Worm (Caenorhabditis elegans) whole organism, L4 larva: ENCODE results near the gene zip-3.
A peak's percentile ranks its signal among the peaks of the same experiment; 100 is the strongest.

Source experiments
- F10B5.3 ChIP-seq: sonication (generic microtip); optimal IDR thresholded peaks from 2 replicates; lab custom pipeline; 2016; ENCODE audit warnings: mild to moderate bottlenecking, missing genetic modification characterization, missing compliant biosample characterization
- T26A8.4 ChIP-seq: fragments of 200-800 bp; sonication (Bioruptor generic); IDR thresholded peaks from 2 replicates; pipeline ENCODE4 v1.3.6; 2022; ENCODE audit warnings: missing genetic modification characterization, missing compliant biosample characterization
- Y48G9A.11 ChIP-seq: fragments of 200-800 bp; sonication (Bioruptor generic); IDR thresholded peaks from 2 replicates; pipeline ENCODE4 v1.3.6; 2022; ENCODE audit warnings: missing genetic modification reagents, missing genetic modification characterization, missing compliant biosample characterization
- Y5F2A.4 ChIP-seq: fragments of 200-800 bp; sonication (Bioruptor generic); optimal IDR thresholded peaks from 2 replicates; lab custom pipeline; 2018; ENCODE audit warnings: mild to moderate bottlenecking, missing genetic modification characterization, missing compliant biosample characterization
- aha-1 ChIP-seq: fragments of 150-350 bp; peaks from one replicate; lab custom pipeline; 2014; ENCODE audit warnings: missing biosample characterization, missing genetic modification characterization
- cey-2 ChIP-seq: sonication (generic microtip); optimal IDR thresholded peaks from 3 replicates; lab custom pipeline; 2017; ENCODE audit warnings: missing genetic modification characterization, mild to moderate bottlenecking, missing compliant biosample characterization, antibody characterized with exemption, borderline replicate concordance; ENCODE audit not compliant: insufficient read depth
- daf-16 ChIP-seq, 3 experiments: sonication (generic microtip); optimal IDR thresholded peaks; 2 replicates each; lab custom pipeline; 2016 to 2017; ENCODE audit warnings: missing genetic modification characterization in 3 of 3, missing genetic modification reagents in 3 of 3, mild to moderate bottlenecking in 2 of 3, missing compliant biosample characterization in 2 of 3, missing biosample characterization in 1 of 3, moderate library complexity in 1 of 3
- dmd-6 ChIP-seq: fragments of 200-800 bp; sonication (Bioruptor generic); IDR thresholded peaks from 2 replicates; pipeline ENCODE4 v1.3.6; 2022; ENCODE audit warnings: missing genetic modification reagents, missing genetic modification characterization, missing compliant biosample characterization
- dpl-1 ChIP-seq: fragments of 150-350 bp; optimal IDR thresholded peaks from 2 replicates; lab custom pipeline; 2014; ENCODE audit warnings: missing biosample characterization, missing genetic modification reagents, missing genetic modification characterization
- dve-1 ChIP-seq: sonication (generic microtip); optimal IDR thresholded peaks from 2 replicates; lab custom pipeline; 2017; ENCODE audit warnings: antibody characterized with exemption, mild to moderate bottlenecking, missing genetic modification characterization, missing compliant biosample characterization; ENCODE audit not compliant: insufficient read depth
- egl-43 ChIP-seq: fragments of 200-800 bp; sonication (Bioruptor generic); IDR thresholded peaks from 2 replicates; pipeline ENCODE4 v1.3.6; 2022; ENCODE audit warnings: missing genetic modification reagents, missing genetic modification characterization, missing compliant biosample characterization
- hif-1 ChIP-seq, 2 experiments: sonication (generic microtip); optimal IDR thresholded peaks; 2 replicates each; lab custom pipeline; 2016 to 2017; ENCODE audit warnings: missing compliant biosample characterization in 2 of 2, missing genetic modification characterization in 2 of 2, missing genetic modification reagents in 2 of 2, missing genotype in 2 of 2, mild to moderate bottlenecking in 1 of 2
- hlh-11 ChIP-seq: fragments of 200-800 bp; sonication (Bioruptor generic); optimal IDR thresholded peaks from 2 replicates; lab custom pipeline; 2018; ENCODE audit warnings: mild to moderate bottlenecking, missing genetic modification characterization, missing compliant biosample characterization
- hlh-30 ChIP-seq: sonication (generic microtip); optimal IDR thresholded peaks from 2 replicates; lab custom pipeline; 2017; ENCODE audit warnings: antibody characterized with exemption, mild to moderate bottlenecking, missing genetic modification characterization, missing compliant biosample characterization; ENCODE audit not compliant: insufficient read depth
- jun-1 ChIP-seq: fragments of 150-350 bp; optimal IDR thresholded peaks from 2 replicates; lab custom pipeline; 2014; ENCODE audit warnings: missing biosample characterization, missing genetic modification reagents, missing genetic modification characterization
- lin-1 ChIP-seq: fragments of 200-800 bp; sonication (Bioruptor generic); IDR thresholded peaks from 2 replicates; pipeline ENCODE4 v1.3.6; 2022; ENCODE audit warnings: missing genetic modification reagents, missing genetic modification characterization, missing compliant biosample characterization
- lir-3 ChIP-seq: sonication (generic microtip); optimal IDR thresholded peaks from 2 replicates; lab custom pipeline; 2016; ENCODE audit warnings: mild to moderate bottlenecking, missing genetic modification characterization, missing compliant biosample characterization
- lsy-2 ChIP-seq, 2 experiments: fragments of 150-350 bp in 1 of 2; sonication (generic microtip) in 1 of 2; optimal IDR thresholded peaks; 2 replicates each; lab custom pipeline; 2014 to 2017; ENCODE audit warnings: missing biosample characterization in 2 of 2, missing genetic modification characterization in 2 of 2
- madf-9 ChIP-seq: fragments of 200-800 bp; sonication (Bioruptor generic); conservative IDR thresholded peaks from 2 replicates; pipeline ENCODE4 v1.3.6; 2022; ENCODE audit warnings: missing genetic modification reagents, missing genetic modification characterization, missing compliant biosample characterization
- mdl-1 ChIP-seq, 2 experiments: fragments of 150-350 bp in 1 of 2; sonication (generic microtip) in 1 of 2; optimal IDR thresholded peaks; 2 replicates each; lab custom pipeline; 2014 to 2017; ENCODE audit warnings: missing biosample characterization in 2 of 2, missing genetic modification characterization in 2 of 2
- mdt-29 ChIP-seq: fragments of 200-800 bp; sonication (Bioruptor generic); IDR thresholded peaks from 2 replicates; pipeline ENCODE4 v1.3.6; 2022; ENCODE audit warnings: missing genetic modification reagents, missing genetic modification characterization, missing compliant biosample characterization
- mep-1 ChIP-seq: fragments of 150-350 bp; sonication (generic microtip); optimal IDR thresholded peaks from 3 replicates; lab custom pipeline; 2014; ENCODE audit warnings: missing biosample characterization, missing genetic modification characterization
- mes-2 ChIP-seq: sonication (generic microtip); optimal IDR thresholded peaks from 2 replicates; lab custom pipeline; 2016; ENCODE audit warnings: missing genotype, mild to moderate bottlenecking, missing genetic modification characterization, missing compliant biosample characterization; ENCODE audit not compliant: poor library complexity, severe bottlenecking
- mxl-3 ChIP-seq: fragments of 200-800 bp; sonication (Bioruptor generic); optimal IDR thresholded peaks from 2 replicates; lab custom pipeline; 2018; ENCODE audit warnings: mild to moderate bottlenecking, missing genetic modification characterization, missing compliant biosample characterization
- nhr-102 ChIP-seq: sonication (generic microtip); optimal IDR thresholded peaks from 2 replicates; lab custom pipeline; 2016; ENCODE audit warnings: mild to moderate bottlenecking, missing genetic modification characterization, moderate library complexity, missing compliant biosample characterization
- nhr-25 ChIP-seq: sonication (generic microtip); optimal IDR thresholded peaks from 2 replicates; lab custom pipeline; 2017; ENCODE audit warnings: missing genetic modification characterization, mild to moderate bottlenecking, missing compliant biosample characterization, antibody characterized with exemption, moderate library complexity, borderline replicate concordance; ENCODE audit not compliant: insufficient read depth
- nhr-28 ChIP-seq: fragments of 150-350 bp; optimal IDR thresholded peaks from 2 replicates; lab custom pipeline; 2014; ENCODE audit warnings: missing biosample characterization, missing genetic modification characterization
- nhr-48 ChIP-seq: sonication (generic microtip); optimal IDR thresholded peaks from 2 replicates; lab custom pipeline; 2016; ENCODE audit warnings: mild to moderate bottlenecking, missing genetic modification characterization, missing compliant biosample characterization
- nhr-6 ChIP-seq: fragments of 150-350 bp; optimal IDR thresholded peaks from 2 replicates; lab custom pipeline; 2014; ENCODE audit warnings: missing biosample characterization, missing genetic modification characterization
- nhr-77 ChIP-seq: fragments of 150-350 bp; optimal IDR thresholded peaks from 2 replicates; lab custom pipeline; 2014; ENCODE audit warnings: missing biosample characterization, missing genetic modification characterization
- php-3 ChIP-seq: fragments of 200-800 bp; sonication (Bioruptor generic); IDR thresholded peaks from 2 replicates; pipeline ENCODE4 v1.3.6; 2022; ENCODE audit warnings: missing genetic modification reagents, missing genetic modification characterization, missing compliant biosample characterization
- pqm-1 ChIP-seq: sonication (generic microtip); optimal IDR thresholded peaks from 2 replicates; lab custom pipeline; 2017; ENCODE audit warnings: missing biosample characterization, missing genetic modification characterization
- saeg-2 ChIP-seq: fragments of 200-800 bp; sonication (Bioruptor generic); IDR thresholded peaks from 2 replicates; pipeline ENCODE4 v1.3.6; 2022; ENCODE audit warnings: missing genetic modification reagents, missing genetic modification characterization, missing compliant biosample characterization
- sdz-12 ChIP-seq: fragments of 200-800 bp; sonication (Bioruptor generic); optimal IDR thresholded peaks from 2 replicates; lab custom pipeline; 2018; ENCODE audit warnings: mild to moderate bottlenecking, missing genetic modification characterization, missing compliant biosample characterization
- set-16 ChIP-seq: fragments of 200-800 bp; sonication (Bioruptor generic); IDR thresholded peaks from 2 replicates; pipeline ENCODE4 v1.3.6; 2022; ENCODE audit warnings: missing genetic modification reagents, missing genetic modification characterization, missing compliant biosample characterization
- spr-1 ChIP-seq: sonication (generic microtip); optimal IDR thresholded peaks from 2 replicates; lab custom pipeline; 2016; ENCODE audit warnings: mild to moderate bottlenecking, missing genetic modification characterization, missing compliant biosample characterization
- unc-62 ChIP-seq, 3 experiments: fragments of 150-350 bp in 1 of 3; sonication (generic microtip); optimal IDR thresholded peaks in 2 of 3; peaks in 1 of 3; 1 replicate in 1 of 3; 2 replicates in 2 of 3; lab custom pipeline; 2014 to 2017; ENCODE audit warnings: missing biosample characterization in 3 of 3, missing genetic modification characterization in 3 of 3, missing genetic modification reagents in 3 of 3, missing genotype in 1 of 3
- zag-1 ChIP-seq: fragments of 150-350 bp; optimal IDR thresholded peaks from 2 replicates; lab custom pipeline; 2014; ENCODE audit warnings: missing biosample characterization, missing genetic modification characterization
- zip-11 ChIP-seq: fragments of 200-800 bp; sonication (Bioruptor generic); IDR thresholded peaks from 2 replicates; pipeline ENCODE4 v1.3.6; 2022; ENCODE audit warnings: missing genetic modification characterization, missing compliant biosample characterization
- ztf-7 ChIP-seq: fragments of 150-350 bp; optimal IDR thresholded peaks from 2 replicates; lab custom pipeline; 2014; ENCODE audit warnings: missing biosample characterization, missing genetic modification characterization

Gene zip-3

DNA sequence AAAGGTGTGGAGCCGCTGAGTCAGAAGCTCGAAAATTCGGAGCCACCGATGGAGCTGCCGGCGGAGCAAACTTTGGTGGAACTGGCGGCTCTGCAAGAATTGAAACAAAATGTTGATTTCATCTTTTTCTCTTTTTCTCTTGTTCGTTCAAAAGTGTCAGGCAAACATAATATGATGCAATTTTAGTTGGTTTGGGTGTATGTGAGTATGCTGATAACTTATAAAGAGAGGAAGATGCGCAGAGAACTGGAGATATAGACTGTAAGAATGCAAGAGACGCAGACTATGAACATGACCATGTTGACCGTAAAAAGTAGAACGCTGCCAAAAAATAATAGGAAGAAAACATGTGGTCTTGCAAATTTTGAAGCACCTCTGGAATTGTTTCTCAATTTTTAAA is 3.2 kb downstream of the zip-3 start:
- peak; percentile 72 for TF ChIP-seq nhr-48 (tag; lab: Kevin White, UChicago)
- TF ChIP-seq nhr-25 = no peak
- TF ChIP-seq dve-1 (tag; lab: Kevin White, UChicago) = peak; percentile 91
- TF ChIP-seq pqm-1 (tag; lab: Kevin White, UChicago) = peak; percentile 79
- TF ChIP-seq zag-1 (tag; lab: Kevin White, UChicago) = no peak
- peak; percentile 82 for TF ChIP-seq hlh-30 (tag; lab: Kevin White, UChicago)
- TF ChIP-seq madf-9 (GFP tag; lab: Robert Waterston, UW) = no peak
- peak; percentile 85 for TF ChIP-seq hlh-11 (tag; lab: Kevin White, UChicago)
- TF ChIP-seq ztf-7 (tag; lab: Kevin White, UChicago) = peak; percentile 99
- TF ChIP-seq F10B5.3 = no peak
- peak; percentile 47; the same call in 1 of the 2 replicates for TF ChIP-seq php-3 (GFP tag; lab: Robert Waterston, UW)
- TF ChIP-seq spr-1 (tag; lab: Kevin White, UChicago) = no peak
- 0 out of 2 replicates have a peak, but pooled peaks have one; percentile 29 for TF ChIP-seq mdt-29 (GFP tag; lab: Robert Waterston, UW)
- TF ChIP-seq aha-1 (tag; lab: Kevin White, UChicago) = peak; percentile 63
- TF ChIP-seq mep-1 (tag; lab: Kevin White, UChicago) = peak; percentile 77
- peak in 1 of 2 experiments; percentile 63 for TF ChIP-seq hif-1 (tag; optimal IDR thresholded peaks at IDR 0.05; lab: Kevin White, UChicago)
- peak; percentile 83 for TF ChIP-seq dmd-6 (GFP tag; lab: Robert Waterston, UW)
- TF ChIP-seq Y5F2A.4 (GFP tag; lab: Kevin White, UChicago) = no peak
- TF ChIP-seq set-16 (GFP tag; lab: Robert Waterston, UW) = peak; percentile 11; the same call in 1 of the 2 replicates
- TF ChIP-seq zip-11 = no peak
- no peak for TF ChIP-seq saeg-2
- TF ChIP-seq nhr-28 (tag; lab: Kevin White, UChicago) = peak; percentile 94
- peak; percentile 51 for TF ChIP-seq nhr-102
- TF ChIP-seq daf-16 (GFP tag; optimal IDR thresholded peaks at IDR 0.05; lab: Kevin White, UChicago) = no peak
- peak; percentile 95 for TF ChIP-seq daf-16 (tag; optimal IDR thresholded peaks at IDR 0.05; lab: Kevin White, UChicago)
- peak; percentile 1 for TF ChIP-seq dpl-1 (GFP tag; lab: Kevin White, UChicago)
- TF ChIP-seq T26A8.4 = 0 out of 2 replicates have a peak, but pooled peaks have one; percentile 25
- TF ChIP-seq cey-2 (tag; lab: Kevin White, UChicago) = peak; percentile 46
- TF ChIP-seq lsy-2 (tag; optimal IDR thresholded peaks at IDR 0.05; lab: Kevin White, UChicago) = peak in 1 of 2 experiments; percentile 72
- no peak for TF ChIP-seq sdz-12 (GFP tag; lab: Kevin White, UChicago)
- TF ChIP-seq nhr-6 (tag; lab: Kevin White, UChicago) = peak; percentile 85
- peak in 1 of 2 experiments; percentile 39 for TF ChIP-seq unc-62 (GFP tag; optimal IDR thresholded peaks at IDR 0.05 in 1 of 2; lab: Kevin White, UChicago)
- no peak for TF ChIP-seq unc-62 (tag; optimal IDR thresholded peaks at IDR 0.05; lab: Kevin White, UChicago)
- peak; percentile 49 for TF ChIP-seq mes-2
- peak; percentile 96 for TF ChIP-seq nhr-77 (tag; lab: Kevin White, UChicago)
- peak; percentile 51; the same call in 1 of the 2 replicates for TF ChIP-seq lin-1 (GFP tag; lab: Robert Waterston, UW)
- peak; percentile 39 for TF ChIP-seq mxl-3 (GFP tag; lab: Kevin White, UChicago)
- peak in 1 of 2 experiments; percentile 33 for TF ChIP-seq mdl-1 (tag; optimal IDR thresholded peaks at IDR 0.05; lab: Kevin White, UChicago)
- TF ChIP-seq Y48G9A.11 (GFP tag; lab: Robert Waterston, UW) = no peak
- TF ChIP-seq jun-1 (tag; lab: Kevin White, UChicago) = peak; percentile 7
- TF ChIP-seq, all 104 proteins: peak for 28

DNA sequence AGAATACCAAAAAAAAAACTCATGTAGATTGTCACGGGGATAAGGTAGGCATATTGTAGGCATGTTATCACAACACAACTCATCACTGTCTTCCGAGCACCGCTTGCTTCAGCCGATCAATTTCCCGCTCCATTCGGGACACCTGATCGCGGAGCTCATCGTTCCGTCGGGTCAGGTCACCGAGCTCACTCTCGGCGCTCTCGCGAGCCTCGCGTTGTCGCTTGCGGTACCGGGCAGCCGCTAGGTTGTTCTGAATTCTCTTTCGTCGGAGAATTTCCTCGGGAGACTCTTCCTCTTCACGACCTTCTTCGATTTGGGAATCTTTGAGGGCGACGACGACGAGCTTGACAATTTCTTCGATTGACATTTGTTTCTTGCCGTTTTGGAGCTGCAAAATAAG is 5.3 kb downstream of the zip-3 start:
- TF ChIP-seq set-16 (GFP tag; lab: Robert Waterston, UW) (peak; percentile 94), egl-43 (GFP tag; lab: Robert Waterston, UW) (0 out of 2 replicates have a peak, but pooled peaks have one; percentile 56), lir-3 (tag; lab: Kevin White, UChicago) (no peak)
- TF ChIP-seq, all 104 proteins: peak for 2
